Worm (Caenorhabditis elegans): ENCODE measurements around the gene Y17D7B.3.
"Not testable (repeated sequence)": the region's sequence is repeated elsewhere in the genome, so short reads cannot be mapped to it uniquely, and the experiment has no call there.

Y17D7B.3 gene

ce11 chrV:18770623-18771022 lies 16.0 kb downstream of the Y17D7B.3 start, which contains the start of gene clec-255:
Gene clec-255, minus strand, starts transcription at chrV:18770723.
- TF ChIP-seq unc-62 (GFP tag; optimal IDR thresholded peaks at IDR 0.05) = no peak
- no peak for TF ChIP-seq snpc-1.1 (tag; optimal IDR thresholded peaks at IDR 0.05; ENCODE audit: insufficient read depth)
- TF ChIP-seq rpc-1 (optimal IDR thresholded peaks at IDR 0.05) = no peak
- no peak for TF ChIP-seq rpc-1 (tag; optimal IDR thresholded peaks at IDR 0.05)
- no peak for TF ChIP-seq aptf-2 (GFP tag; conservative IDR thresholded peaks at IDR 0.05)
- TF ChIP-seq ztf-18 (tag; optimal IDR thresholded peaks at IDR 0.05) = no peak
- TF ChIP-seq nhr-179 (tag; optimal IDR thresholded peaks at IDR 0.05) = no peak
- TF ChIP-seq F22D6.2 (tag; optimal IDR thresholded peaks at IDR 0.05) = no peak
- no peak for TF ChIP-seq Y53G8AR.9 (GFP tag; conservative IDR thresholded peaks at IDR 0.05)

- no peak for TF ChIP-seq let-607 (tag; optimal IDR thresholded peaks at IDR 0.05)
- TF ChIP-seq ceh-58 (GFP tag; IDR thresholded peaks at IDR 0.05) = no peak
- TF ChIP-seq nfya-2 (GFP tag; IDR thresholded peaks at IDR 0.05) = no peak
- TF ChIP-seq lag-1 (GFP tag; IDR thresholded peaks at IDR 0.05) = no peak
- no peak for TF ChIP-seq ztf-25 (GFP tag; IDR thresholded peaks at IDR 0.05)
- TF ChIP-seq lsy-27 (tag; optimal IDR thresholded peaks at IDR 0.05; ENCODE audit: borderline replicate concordance, insufficient read depth) = no peak
Observed at ce11 chrV:18769902-18770301, 16.7 kb downstream of the Y17D7B.3 start.

ce11 chrV:18762044-18762443 lies 24.6 kb downstream of the Y17D7B.3 start, which contains the start of gene F11D11.22:
Gene F11D11.22, plus strand, starts transcription at chrV:18762344.
- not testable (repeated sequence) for TF ChIP-seq ceh-58 (GFP tag; IDR thresholded peaks at IDR 0.05); sptf-2 (GFP tag; optimal IDR thresholded peaks at IDR 0.05); cebp-2 (GFP tag; IDR thresholded peaks at IDR 0.05)

- no peak for TF ChIP-seq hmg-1.2 (GFP tag; IDR thresholded peaks at IDR 0.05)
Observed at ce11 chrV:18761078-18761477, 25.5 kb downstream of the Y17D7B.3 start, which contains the start of gene F11D11.4. Gene F11D11.4, plus strand, starts transcription at chrV:18761378.

- TF ChIP-seq pha-4 (tag; optimal IDR thresholded peaks at IDR 0.05) (no peak), nhr-90 (tag; optimal IDR thresholded peaks at IDR 0.05) (no peak), lin-26 (GFP tag; IDR thresholded peaks at IDR 0.05) (no peak), Y53F4B.3 (GFP tag; IDR thresholded peaks at IDR 0.05) (no peak), let-526 (GFP tag; IDR thresholded peaks at IDR 0.05) (no peak), ceh-27 (GFP tag; optimal IDR thresholded peaks at IDR 0.05) (no peak), ztf-18 (tag; optimal IDR thresholded peaks at IDR 0.05) (no peak), cebp-1 (GFP tag; IDR thresholded peaks at IDR 0.05) (no peak), cebp-1 (tag; optimal IDR thresholded peaks at IDR 0.05) (no peak), zim-3 (tag; optimal IDR thresholded peaks at IDR 0.05) (no peak), efl-1 (GFP tag; optimal IDR thresholded peaks at IDR 0.05) (no peak), die-1 (tag; optimal IDR thresholded peaks at IDR 0.05) (no peak)
Observed at ce11 chrV:18760174-18760573, 26.4 kb downstream of the Y17D7B.3 start, which contains the start of gene F11D11.3. Gene F11D11.3, minus strand, starts transcription at chrV:18760274.

- TF ChIP-seq tbp1 (GFP tag; optimal IDR thresholded peaks at IDR 0.05); Y53F4B.3 (GFP tag; IDR thresholded peaks at IDR 0.05); B0035.1 (tag; optimal IDR thresholded peaks at IDR 0.05): not testable (repeated sequence)
Observed at ce11 chrV:18754328-18754727, 32.3 kb downstream of the Y17D7B.3 start, which contains the start of gene clec-254. Gene clec-254, minus strand, starts transcription at chrV:18754428.
